Fruit fly (Drosophila melanogaster) whole organism, prepupa: ENCODE measurements around the gene Ssk.
A peak's percentile ranks its signal among the peaks of the same experiment; 100 is the strongest.

ENCODE experiments used
- Blimp-1 ChIP-seq: fragments of 200-800 bp; sonication (Bioruptor generic); optimal IDR thresholded peaks from 3 replicates; lab custom pipeline; 2017; ENCODE audit warnings: missing biosample characterization, missing genetic modification characterization, mild to moderate bottlenecking, moderate library complexity, missing genetic modification reagents
- CG10631 ChIP-seq: fragments of 200-800 bp; sonication (Bioruptor generic); optimal IDR thresholded peaks from 2 replicates; lab custom pipeline; 2016; ENCODE audit warnings: missing biosample characterization, missing genetic modification characterization
- CG10669 ChIP-seq: fragments of 200-800 bp; sonication (Bioruptor generic); optimal IDR thresholded peaks from 3 replicates; lab custom pipeline; 2018; ENCODE audit warnings: missing biosample characterization, mild to moderate bottlenecking, missing genetic modification characterization, moderate library complexity
- CG16779 ChIP-seq: fragments of 200-800 bp; sonication (Bioruptor generic); optimal IDR thresholded peaks from 3 replicates; lab custom pipeline; 2017; ENCODE audit warnings: missing biosample characterization, mild to moderate bottlenecking, missing genetic modification characterization
- CG3032 ChIP-seq: fragments of 200-800 bp; optimal IDR thresholded peaks from 2 replicates; lab custom pipeline; 2019; ENCODE audit warnings: missing biosample characterization, mild to moderate bottlenecking, missing genetic modification characterization, moderate library complexity
- CG32006 ChIP-seq: fragments of 200-800 bp; sonication (Bioruptor generic); optimal IDR thresholded peaks from 3 replicates; lab custom pipeline; 2017; ENCODE audit warnings: missing biosample characterization, mild to moderate bottlenecking, missing genetic modification characterization
- CG34406 ChIP-seq: fragments of 200-800 bp; sonication (Bioruptor generic); optimal IDR thresholded peaks from 3 replicates; lab custom pipeline; 2016; ENCODE audit warnings: missing biosample characterization, missing genetic modification characterization
- CG6163 ChIP-seq: fragments of 200-800 bp; sonication (Bioruptor generic); IDR thresholded peaks from 3 replicates; pipeline ENCODE4 v1.3.6; 2022; ENCODE audit warnings: missing biosample characterization, missing genetic modification characterization
- CG6276 ChIP-seq: fragments of 200-800 bp; sonication (Bioruptor generic); optimal IDR thresholded peaks from 2 replicates; lab custom pipeline; 2017; ENCODE audit warnings: missing biosample characterization, mild to moderate bottlenecking, missing genetic modification characterization
- CG6792 ChIP-seq: fragments of 200-800 bp; sonication (Bioruptor generic); optimal IDR thresholded peaks from 3 replicates; lab custom pipeline; 2016; ENCODE audit warnings: missing biosample characterization, missing genetic modification characterization
- CG6854 ChIP-seq: fragments of 200-800 bp; sonication (Bioruptor generic); optimal IDR thresholded peaks from 2 replicates; lab custom pipeline; 2017; ENCODE audit warnings: missing biosample characterization, mild to moderate bottlenecking, missing genetic modification characterization
- CG7368 ChIP-seq: fragments of 200-800 bp; sonication (Bioruptor generic); optimal IDR thresholded peaks from 3 replicates; lab custom pipeline; 2016; ENCODE audit warnings: missing biosample characterization, missing genetic modification characterization
- CG8119 ChIP-seq: fragments of 200-800 bp; sonication (Bioruptor generic); IDR thresholded peaks from 3 replicates; pipeline ENCODE4 v1.3.6; 2022; ENCODE audit warnings: missing biosample characterization, missing genetic modification characterization
- CG8319 ChIP-seq: fragments of 200-800 bp; sonication (Bioruptor generic); optimal IDR thresholded peaks from 3 replicates; lab custom pipeline; 2016; ENCODE audit warnings: missing biosample characterization, missing genetic modification characterization
- CG8632 ChIP-seq: fragments of 200-800 bp; sonication (Bioruptor generic); optimal IDR thresholded peaks from 3 replicates; lab custom pipeline; 2016; ENCODE audit warnings: missing biosample characterization, missing genetic modification characterization
- CG9139 ChIP-seq: fragments of 200-800 bp; sonication (Bioruptor generic); optimal IDR thresholded peaks from 3 replicates; lab custom pipeline; 2017; ENCODE audit warnings: missing biosample characterization, mild to moderate bottlenecking, missing genetic modification characterization
- Eip75B ChIP-seq: fragments of 200-800 bp; sonication (Bioruptor generic); optimal IDR thresholded peaks from 3 replicates; lab custom pipeline; 2016; ENCODE audit warnings: missing biosample characterization, missing genetic modification characterization
- Eip78C ChIP-seq: fragments of 200-800 bp; sonication (Bioruptor generic); peaks from one replicate; lab custom pipeline; 2016; ENCODE audit warnings: missing biosample characterization, missing genetic modification characterization
- Ets21C ChIP-seq: fragments of 200-800 bp; sonication (Bioruptor generic); optimal IDR thresholded peaks from 3 replicates; lab custom pipeline; 2016; ENCODE audit warnings: missing biosample characterization, missing genetic modification characterization
- Ets96B ChIP-seq: fragments of 200-800 bp; optimal IDR thresholded peaks from 2 replicates; lab custom pipeline; 2019; ENCODE audit warnings: missing biosample characterization, mild to moderate bottlenecking, missing genetic modification characterization, moderate library complexity
- Gug ChIP-seq: fragments of 200-800 bp; sonication (Bioruptor generic); IDR thresholded peaks from 2 replicates; pipeline ENCODE4 v1.3.6; 2022; ENCODE audit warnings: missing biosample characterization, missing genetic modification characterization
- Hr38 ChIP-seq: sonication (Bioruptor generic); optimal IDR thresholded peaks from 2 replicates; lab custom pipeline; 2016; ENCODE audit warnings: missing biosample characterization, missing genetic modification characterization
- Hr39 ChIP-seq: fragments of 200-800 bp; sonication (Bioruptor generic); optimal IDR thresholded peaks from 2 replicates; lab custom pipeline; 2016; ENCODE audit warnings: missing biosample characterization, missing genetic modification characterization
- Hr4 ChIP-seq: fragments of 200-800 bp; sonication (Bioruptor generic); optimal IDR thresholded peaks from 3 replicates; lab custom pipeline; 2016; ENCODE audit warnings: missing biosample characterization, missing genetic modification characterization
- Lpt ChIP-seq: fragments of 200-800 bp; sonication (Bioruptor generic); optimal IDR thresholded peaks from 3 replicates; lab custom pipeline; 2016; ENCODE audit warnings: missing biosample characterization, missing genetic modification characterization
- Met ChIP-seq: fragments of 200-800 bp; sonication (Bioruptor generic); optimal IDR thresholded peaks from 3 replicates; lab custom pipeline; 2016; ENCODE audit warnings: missing biosample characterization, missing genetic modification characterization
- Smox ChIP-seq: fragments of 200-800 bp; sonication (Bioruptor generic); optimal IDR thresholded peaks from 3 replicates; lab custom pipeline; 2016; ENCODE audit warnings: missing biosample characterization, missing genetic modification characterization
- Sox102F ChIP-seq: fragments of 200-800 bp; sonication (Bioruptor generic); optimal IDR thresholded peaks from 2 replicates; lab custom pipeline; 2016; ENCODE audit warnings: missing biosample characterization, mild to moderate bottlenecking, missing genetic modification characterization
- Sox14 ChIP-seq: fragments of 200-800 bp; sonication (Bioruptor generic); optimal IDR thresholded peaks from 3 replicates; lab custom pipeline; 2016; ENCODE audit warnings: missing biosample characterization, missing genetic modification characterization
- acj6 ChIP-seq: fragments of 200-800 bp; sonication (Bioruptor generic); optimal IDR thresholded peaks from 3 replicates; lab custom pipeline; 2016; ENCODE audit warnings: missing biosample characterization, missing genetic modification characterization
- cyc ChIP-seq: fragments of 200-800 bp; sonication (Bioruptor generic); optimal IDR thresholded peaks from 3 replicates; lab custom pipeline; 2016; ENCODE audit warnings: missing biosample characterization, missing genetic modification characterization
- dsx ChIP-seq: fragments of 200-800 bp; optimal IDR thresholded peaks from 3 replicates; lab custom pipeline; 2019; ENCODE audit warnings: missing biosample characterization, mild to moderate bottlenecking, missing genetic modification characterization, moderate library complexity; ENCODE audit not compliant: poor library complexity, severe bottlenecking
- eg ChIP-seq: fragments of 200-800 bp; sonication (Bioruptor generic); IDR thresholded peaks from 3 replicates; pipeline ENCODE4 v1.3.6; 2022; ENCODE audit warnings: missing biosample characterization, missing genetic modification characterization
- esn ChIP-seq: fragments of 200-800 bp; sonication (Bioruptor generic); optimal IDR thresholded peaks from 2 replicates; lab custom pipeline; 2016; ENCODE audit warnings: missing biosample characterization, mild to moderate bottlenecking, missing genetic modification characterization, moderate library complexity
- fd59A ChIP-seq: fragments of 200-800 bp; sonication (Bioruptor generic); optimal IDR thresholded peaks from 2 replicates; lab custom pipeline; 2017; ENCODE audit warnings: missing biosample characterization, mild to moderate bottlenecking, missing genetic modification characterization, missing genetic modification reagents
- fd85E ChIP-seq: fragments of 200-800 bp; sonication (Bioruptor generic); optimal IDR thresholded peaks from 3 replicates; lab custom pipeline; 2016; ENCODE audit warnings: missing biosample characterization, missing genetic modification characterization
- fkh ChIP-seq: fragments of 200-800 bp; sonication (Bioruptor generic); optimal IDR thresholded peaks from 3 replicates; lab custom pipeline; 2017; ENCODE audit warnings: missing biosample characterization, mild to moderate bottlenecking, missing genetic modification characterization, moderate library complexity
- lz ChIP-seq: fragments of 200-800 bp; sonication (Bioruptor generic); optimal IDR thresholded peaks from 3 replicates; lab custom pipeline; 2016; ENCODE audit warnings: missing biosample characterization, missing genetic modification characterization
- net ChIP-seq: fragments of 200-800 bp; sonication (Bioruptor generic); optimal IDR thresholded peaks from 3 replicates; lab custom pipeline; 2016; ENCODE audit warnings: missing biosample characterization, missing genetic modification characterization
- pdm3 ChIP-seq: fragments of 200-800 bp; sonication (Bioruptor generic); optimal IDR thresholded peaks from 3 replicates; lab custom pipeline; 2016; ENCODE audit warnings: missing biosample characterization, missing genetic modification characterization
- ss ChIP-seq, 2 experiments: fragments of 200-800 bp; sonication (Bioruptor generic); optimal IDR thresholded peaks; 2 replicates in 1 of 2; 3 replicates in 1 of 2; lab custom pipeline; 2017 to 2018; ENCODE audit warnings: mild to moderate bottlenecking in 2 of 2, missing biosample characterization in 2 of 2, missing genetic modification characterization in 2 of 2, moderate library complexity in 1 of 2
- svp ChIP-seq: fragments of 200-800 bp; sonication (Bioruptor generic); peaks from one replicate; lab custom pipeline; 2016; ENCODE audit warnings: missing biosample characterization, missing genetic modification characterization
- vri ChIP-seq: fragments of 200-800 bp; sonication (Bioruptor generic); optimal IDR thresholded peaks from 3 replicates; lab custom pipeline; 2016; ENCODE audit warnings: missing biosample characterization, mild to moderate bottlenecking, missing genetic modification characterization

Gene Ssk

dm6 chr3L:20168152-20168551, 20.2 kb upstream of the Ssk start (continued):
- TF ChIP-seq vri (GFP tag; lab: Kevin White, UChicago), result peak; percentile 10
- TF ChIP-seq fkh (GFP tag; lab: Kevin White, UChicago), result no peak
- TF ChIP-seq Met (GFP tag; lab: Kevin White, UChicago), result peak; percentile 63
- TF ChIP-seq esn, result no peak
- TF ChIP-seq Sox14, result peak; percentile 34
- TF ChIP-seq ss (GFP tag; optimal IDR thresholded peaks at IDR 0.05; lab: Kevin White, UChicago), result no peak

- no peak for TF ChIP-seq CG8119 (GFP tag; lab: Robert Waterston, UW)
- no peak for TF ChIP-seq CG6276
- TF ChIP-seq dsx, result no peak
- no peak for TF ChIP-seq CG10631 (GFP tag; lab: Kevin White, UChicago)
- no peak for TF ChIP-seq acj6
- no peak for TF ChIP-seq Eip75B
- TF ChIP-seq CG6854 (GFP tag; lab: Kevin White, UChicago), result no peak
- TF ChIP-seq Sox102F, result no peak
- TF ChIP-seq pdm3 (GFP tag; lab: Kevin White, UChicago), result no peak
Measured at dm6 chr3L:20177697-20178096, 10.6 kb upstream of the Ssk start.

dm6 chr3L:20178101-20178500, 10.2 kb upstream of the Ssk start:
- TF ChIP-seq Hr39 (GFP tag; lab: Kevin White, UChicago), result no peak
- no peak for TF ChIP-seq net (GFP tag; lab: Kevin White, UChicago)
- no peak for TF ChIP-seq fkh (GFP tag; lab: Kevin White, UChicago)
- no peak for TF ChIP-seq CG6792
- no peak for TF ChIP-seq CG34406 (GFP tag; lab: Kevin White, UChicago)
- no peak for TF ChIP-seq fd85E (GFP tag; lab: Kevin White, UChicago)
- TF ChIP-seq CG8632 (GFP tag; lab: Kevin White, UChicago), result no peak
- no peak for TF ChIP-seq CG16779
- no peak for TF ChIP-seq pdm3 (GFP tag; lab: Kevin White, UChicago)
- TF ChIP-seq fd59A (GFP tag; lab: Kevin White, UChicago), result no peak
- TF ChIP-seq Hr4 (GFP tag; lab: Kevin White, UChicago), result no peak
- TF ChIP-seq Ets21C, result no peak
- no peak for TF ChIP-seq CG10669 (GFP tag; lab: Kevin White, UChicago)
- TF ChIP-seq lz (GFP tag; lab: Kevin White, UChicago), result no peak
- no peak for TF ChIP-seq Gug (GFP tag; lab: Robert Waterston, UW)

dm6 chr3L:20182799-20183198, 5.5 kb upstream of the Ssk start:
- no peak for TF ChIP-seq Sox14
- TF ChIP-seq CG10631 (GFP tag; lab: Kevin White, UChicago), result no peak
- no peak for TF ChIP-seq ss (GFP tag; optimal IDR thresholded peaks at IDR 0.05; lab: Kevin White, UChicago)
- no peak for TF ChIP-seq pdm3 (GFP tag; lab: Kevin White, UChicago)
- TF ChIP-seq CG10669 (GFP tag; lab: Kevin White, UChicago), result no peak
- no peak for TF ChIP-seq CG34406 (GFP tag; lab: Kevin White, UChicago)
- TF ChIP-seq Ets96B (tag; lab: Kevin White, UChicago), result no peak
- no peak for TF ChIP-seq CG16779
- no peak for TF ChIP-seq Lpt (GFP tag; lab: Kevin White, UChicago)
- no peak for TF ChIP-seq svp (GFP tag; lab: Kevin White, UChicago)

- peak; percentile 38 for TF ChIP-seq CG9139 (GFP tag; lab: Kevin White, UChicago)
- TF ChIP-seq dsx, result peak; percentile 65
- peak; percentile 70 for TF ChIP-seq Sox14
- peak; percentile 22 for TF ChIP-seq CG8319
- TF ChIP-seq CG6163 (GFP tag; lab: Robert Waterston, UW), result peak; percentile 62; the same call in 2 of the 3 replicates
- peak; percentile 50 for TF ChIP-seq Smox
- peak; percentile 40 for TF ChIP-seq lz (GFP tag; lab: Kevin White, UChicago)
- peak; percentile 87 for TF ChIP-seq CG32006 (GFP tag; lab: Kevin White, UChicago)
- TF ChIP-seq Eip78C, result peak; percentile 89
- peak; percentile 64 for TF ChIP-seq eg
- no peak for TF ChIP-seq CG7368 (GFP tag; lab: Kevin White, UChicago)
- peak; percentile 63 for TF ChIP-seq CG3032
- TF ChIP-seq Blimp-1, result no peak
- peak; percentile 58 for TF ChIP-seq cyc (GFP tag; lab: Kevin White, UChicago)
- no peak; the same call in 1 of the 2 replicates for TF ChIP-seq Gug (GFP tag; lab: Robert Waterston, UW)
- TF ChIP-seq Hr38 (GFP tag; lab: Kevin White, UChicago), result no peak
- TF ChIP-seq CG6792, result peak; percentile 54
- TF ChIP-seq acj6, result peak; percentile 79
Measured at dm6 chr3L:20183345-20184088, 4.8 kb upstream of the Ssk start.
